Fruit fly (Drosophila melanogaster): ENCODE results near the gene hng2.

DNA sequence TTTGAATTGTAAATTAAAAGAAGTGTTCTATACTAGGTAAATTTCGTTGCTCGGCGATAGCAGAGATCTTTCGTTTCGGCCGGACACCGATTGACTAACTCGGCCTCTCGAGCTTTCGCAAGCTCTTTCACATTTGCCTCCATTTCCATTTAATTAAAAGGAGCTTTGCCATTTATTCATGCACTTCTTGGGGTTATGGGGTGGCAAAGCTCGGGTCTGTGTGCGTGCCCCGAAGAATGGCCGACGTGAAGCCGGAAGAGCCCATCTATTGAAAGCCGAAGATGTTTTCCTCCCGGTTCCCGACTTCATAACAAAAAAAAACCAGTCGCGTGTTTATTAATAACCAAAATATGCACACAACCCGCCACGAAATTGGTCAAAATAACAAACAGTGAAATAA lies 6.3 kb upstream of the hng2 start:
- TF ChIP-seq CG8478 (optimal IDR thresholded peaks at IDR 0.05) (no peak), CTCF (optimal IDR thresholded peaks at IDR 0.05) (no peak)
